Worm (Caenorhabditis elegans) whole organism, L1 larva: ENCODE measurements around the gene ceh-21.

Source experiments
- C34B4.2 ChIP-seq: sonication (generic microtip); optimal IDR thresholded peaks from 2 replicates; lab custom pipeline; 2017; ENCODE audit warnings: mild to moderate bottlenecking, missing genetic modification characterization, missing compliant biosample characterization
- F16B12.6 ChIP-seq: fragments of 150-350 bp; optimal IDR thresholded peaks from 2 replicates; lab custom pipeline; 2014; ENCODE audit warnings: missing biosample characterization, missing genetic modification characterization
- Y116A8C.19 ChIP-seq: sonication (generic microtip); optimal IDR thresholded peaks from 2 replicates; lab custom pipeline; 2016; ENCODE audit warnings: missing compliant biosample characterization, missing genetic modification characterization, borderline replicate concordance
- alr-1 ChIP-seq: fragments of 200-800 bp; sonication (Bioruptor generic); optimal IDR thresholded peaks from 2 replicates; lab custom pipeline; 2018; ENCODE audit warnings: borderline replicate concordance, mild to moderate bottlenecking, missing genetic modification characterization, missing compliant biosample characterization
- blmp-1 ChIP-seq: fragments of 150-350 bp; optimal IDR thresholded peaks from 2 replicates; lab custom pipeline; 2014; ENCODE audit warnings: missing biosample characterization, missing genetic modification characterization
- ceh-82 ChIP-seq, 3 experiments: fragments of 150-350 bp in 1 of 3; sonication (generic microtip) in 2 of 3; optimal IDR thresholded peaks; 2 replicates each; lab custom pipeline; 2014 to 2017; ENCODE audit warnings: missing biosample characterization in 3 of 3, missing genetic modification characterization in 3 of 3
- ceh-88 ChIP-seq: fragments of 200-800 bp; sonication (Bioruptor generic); IDR thresholded peaks from 2 replicates; pipeline ENCODE4 v1.3.6; 2022; ENCODE audit warnings: missing genetic modification characterization, missing compliant biosample characterization
- dpl-1 ChIP-seq, 3 experiments: fragments of 150-350 bp in 2 of 3; sonication (generic microtip) in 1 of 3; optimal IDR thresholded peaks; 2 replicates each; lab custom pipeline; 2014 to 2017; ENCODE audit warnings: missing biosample characterization in 3 of 3, missing genetic modification characterization in 3 of 3, missing genetic modification reagents in 3 of 3
- dsc-1 ChIP-seq: sonication (generic microtip); optimal IDR thresholded peaks from 2 replicates; lab custom pipeline; 2016; ENCODE audit warnings: mild to moderate bottlenecking, missing genetic modification characterization, missing compliant biosample characterization
- efl-1 ChIP-seq, 4 experiments: fragments of 150-350 bp; optimal IDR thresholded peaks in 3 of 4; peaks in 1 of 4; 1 replicate in 1 of 4; 2 replicates in 3 of 4; lab custom pipeline; 2014; ENCODE audit warnings: missing biosample characterization in 2 of 4, missing genetic modification characterization in 2 of 4, missing genetic modification reagents in 2 of 4
- egl-13 ChIP-seq: sonication (generic microtip); optimal IDR thresholded peaks from 2 replicates; lab custom pipeline; 2016; ENCODE audit warnings: missing genotype, missing genetic modification reagents, missing genetic modification characterization, missing compliant biosample characterization
- elt-3 ChIP-seq, 6 experiments: fragments of 150-350 bp in 1 of 6; sonication (generic microtip); optimal IDR thresholded peaks; 2 replicates each; lab custom pipeline; 2017 to 2018; ENCODE audit warnings: missing biosample characterization in 6 of 6, missing genetic modification characterization in 6 of 6, inconsistent platforms in 1 of 6
- ets-5 ChIP-seq: fragments of 200-800 bp; sonication (Bioruptor generic); IDR thresholded peaks from 2 replicates; pipeline ENCODE4 v1.3.6; 2022; ENCODE audit warnings: missing genetic modification characterization, missing compliant biosample characterization
- fkh-10 ChIP-seq: sonication (generic microtip); optimal IDR thresholded peaks from 2 replicates; lab custom pipeline; 2017; ENCODE audit warnings: missing biosample characterization, missing genetic modification reagents, missing genetic modification characterization
- fkh-4 ChIP-seq: sonication (generic microtip); optimal IDR thresholded peaks from 2 replicates; lab custom pipeline; 2016; ENCODE audit warnings: missing compliant biosample characterization, missing genetic modification characterization, borderline replicate concordance
- fos-1 ChIP-seq: fragments of 150-350 bp; optimal IDR thresholded peaks from 2 replicates; lab custom pipeline; 2014; ENCODE audit warnings: missing biosample characterization, missing genetic modification characterization
- grh-1 ChIP-seq: fragments of 200-800 bp; sonication (Bioruptor generic); IDR thresholded peaks from 2 replicates; pipeline ENCODE4 v1.3.6; 2022; ENCODE audit warnings: missing genetic modification reagents, missing genetic modification characterization, missing compliant biosample characterization
- hlh-17 ChIP-seq: fragments of 200-800 bp; sonication (Bioruptor generic); optimal IDR thresholded peaks from 2 replicates; lab custom pipeline; 2018; ENCODE audit warnings: missing genetic modification characterization, mild to moderate bottlenecking, missing compliant biosample characterization, moderate library complexity, borderline replicate concordance
- hlh-4 ChIP-seq: sonication (generic microtip); optimal IDR thresholded peaks from 2 replicates; lab custom pipeline; 2016; ENCODE audit warnings: mild to moderate bottlenecking, missing genetic modification characterization, missing compliant biosample characterization
- jun-1 ChIP-seq: fragments of 150-350 bp; optimal IDR thresholded peaks from 2 replicates; lab custom pipeline; 2014; ENCODE audit warnings: missing biosample characterization, missing genetic modification reagents, missing genetic modification characterization
- lin-15B ChIP-seq: fragments of 150-350 bp; sonication (generic microtip); optimal IDR thresholded peaks from 3 replicates; lab custom pipeline; 2014; ENCODE audit warnings: missing biosample characterization, missing genetic modification characterization
- lin-35 ChIP-seq, 2 experiments: fragments of 150-350 bp; optimal IDR thresholded peaks; 2 replicates each; lab custom pipeline; 2014; ENCODE audit warnings: missing biosample characterization in 2 of 2, missing genetic modification characterization in 2 of 2, missing genetic modification reagents in 2 of 2
- lin-39 ChIP-seq: fragments of 150-350 bp; optimal IDR thresholded peaks from 2 replicates; lab custom pipeline; 2014; ENCODE audit warnings: missing biosample characterization, missing genetic modification reagents, missing genetic modification characterization
- lsy-2 ChIP-seq, 2 experiments: fragments of 150-350 bp; optimal IDR thresholded peaks; 2 replicates each; lab custom pipeline; 2014; ENCODE audit warnings: missing biosample characterization in 2 of 2, missing genetic modification characterization in 2 of 2
- mab-9 ChIP-seq: fragments of 200-800 bp; sonication (Bioruptor generic); IDR thresholded peaks from 2 replicates; pipeline ENCODE4 v1.3.6; 2022; ENCODE audit warnings: missing genetic modification reagents, missing genetic modification characterization, missing compliant biosample characterization
- mdl-1 ChIP-seq, 2 experiments: fragments of 150-350 bp; optimal IDR thresholded peaks; 2 replicates each; lab custom pipeline; 2014 to 2017; ENCODE audit warnings: missing biosample characterization in 2 of 2, missing genetic modification characterization in 2 of 2, inconsistent platforms in 1 of 2
- mef-2 ChIP-seq: fragments of 150-350 bp; optimal IDR thresholded peaks from 2 replicates; lab custom pipeline; 2014; ENCODE audit warnings: missing biosample characterization, missing genetic modification characterization
- mep-1 ChIP-seq: fragments of 150-350 bp; optimal IDR thresholded peaks from 2 replicates; lab custom pipeline; 2014; ENCODE audit warnings: missing biosample characterization, missing genetic modification characterization
- nhr-11 ChIP-seq: fragments of 150-350 bp; optimal IDR thresholded peaks from 2 replicates; lab custom pipeline; 2014; ENCODE audit warnings: missing biosample characterization, missing genetic modification characterization
- nhr-19 ChIP-seq: fragments of 200-800 bp; sonication (Bioruptor generic); conservative IDR thresholded peaks from 2 replicates; pipeline ENCODE4 v1.3.6; 2022; ENCODE audit warnings: missing genetic modification characterization, missing compliant biosample characterization
- nhr-20 ChIP-seq: sonication (generic microtip); optimal IDR thresholded peaks from 2 replicates; lab custom pipeline; 2016; ENCODE audit warnings: mild to moderate bottlenecking, missing genetic modification characterization, missing compliant biosample characterization
- nhr-237 ChIP-seq: fragments of 150-350 bp; optimal IDR thresholded peaks from 2 replicates; lab custom pipeline; 2014; ENCODE audit warnings: missing biosample characterization, missing genetic modification characterization
- nhr-28 ChIP-seq: fragments of 150-350 bp; optimal IDR thresholded peaks from 2 replicates; lab custom pipeline; 2014; ENCODE audit warnings: missing biosample characterization, missing genetic modification characterization
- nhr-47 ChIP-seq: sonication (generic microtip); optimal IDR thresholded peaks from 2 replicates; lab custom pipeline; 2016; ENCODE audit warnings: mild to moderate bottlenecking, missing genetic modification characterization, moderate library complexity, missing compliant biosample characterization
- nhr-71 ChIP-seq: sonication (generic microtip); optimal IDR thresholded peaks from 2 replicates; lab custom pipeline; 2016; ENCODE audit warnings: mild to moderate bottlenecking, missing genetic modification characterization, moderate library complexity, missing compliant biosample characterization
- nhr-84 ChIP-seq: sonication (generic microtip); optimal IDR thresholded peaks from 2 replicates; lab custom pipeline; 2017; ENCODE audit warnings: missing biosample characterization, missing genetic modification characterization
- nhr-90 ChIP-seq: sonication (generic microtip); optimal IDR thresholded peaks from 2 replicates; lab custom pipeline; 2016; ENCODE audit warnings: mild to moderate bottlenecking, missing genetic modification characterization, missing compliant biosample characterization; ENCODE audit not compliant: poor library complexity
- pag-3 ChIP-seq: sonication (generic microtip); optimal IDR thresholded peaks from 2 replicates; lab custom pipeline; 2017; ENCODE audit warnings: missing genetic modification characterization, mild to moderate bottlenecking, missing compliant biosample characterization, antibody characterized with exemption, borderline replicate concordance; ENCODE audit not compliant: insufficient read depth
- pax-3 ChIP-seq: fragments of 200-800 bp; sonication (Bioruptor generic); optimal IDR thresholded peaks from 2 replicates; lab custom pipeline; 2018; ENCODE audit warnings: mild to moderate bottlenecking, missing genetic modification characterization, moderate library complexity, missing compliant biosample characterization
- rnt-1 ChIP-seq: sonication (generic microtip); optimal IDR thresholded peaks from 2 replicates; lab custom pipeline; 2016; ENCODE audit warnings: mild to moderate bottlenecking, missing genetic modification characterization, moderate library complexity, missing compliant biosample characterization
- sptf-1 ChIP-seq: fragments of 150-350 bp; optimal IDR thresholded peaks from 2 replicates; lab custom pipeline; 2014; ENCODE audit warnings: missing biosample characterization, missing genetic modification characterization
- tbx-2 ChIP-seq: sonication (generic microtip); optimal IDR thresholded peaks from 2 replicates; lab custom pipeline; 2016; ENCODE audit warnings: missing genetic modification characterization, missing compliant biosample characterization
- tlp-1 ChIP-seq: fragments of 150-350 bp; optimal IDR thresholded peaks from 2 replicates; lab custom pipeline; 2014; ENCODE audit warnings: missing biosample characterization, missing genetic modification characterization
- unc-130 ChIP-seq: fragments of 150-350 bp; optimal IDR thresholded peaks from 2 replicates; lab custom pipeline; 2017; ENCODE audit warnings: missing biosample characterization, missing genetic modification characterization, inconsistent platforms
- unc-86 ChIP-seq: sonication (generic microtip); optimal IDR thresholded peaks from 2 replicates; lab custom pipeline; 2016; ENCODE audit warnings: missing genetic modification characterization, missing compliant biosample characterization
- unc-98 ChIP-seq: fragments of 200-800 bp; sonication (Bioruptor generic); IDR thresholded peaks from 2 replicates; pipeline ENCODE4 v1.3.6; 2022; ENCODE audit warnings: missing genetic modification characterization, missing compliant biosample characterization
- vab-15 ChIP-seq: sonication (generic microtip); optimal IDR thresholded peaks from 2 replicates; lab custom pipeline; 2017; ENCODE audit warnings: missing genotype, mild to moderate bottlenecking, missing genetic modification characterization, missing compliant biosample characterization
- zag-1 ChIP-seq: fragments of 150-350 bp; optimal IDR thresholded peaks from 2 replicates; lab custom pipeline; 2014; ENCODE audit warnings: missing biosample characterization, missing genetic modification characterization
- ztf-11 ChIP-seq, 2 experiments: sonication (generic microtip); optimal IDR thresholded peaks; 2 replicates each; lab custom pipeline; 2016 to 2017; ENCODE audit warnings: missing genetic modification characterization in 2 of 2, missing biosample characterization in 1 of 2, missing compliant biosample characterization in 1 of 2
- ztf-4 ChIP-seq: fragments of 150-350 bp; optimal IDR thresholded peaks from 2 replicates; lab custom pipeline; 2014; ENCODE audit warnings: missing biosample characterization, missing genetic modification characterization

ceh-21 gene

DNA sequence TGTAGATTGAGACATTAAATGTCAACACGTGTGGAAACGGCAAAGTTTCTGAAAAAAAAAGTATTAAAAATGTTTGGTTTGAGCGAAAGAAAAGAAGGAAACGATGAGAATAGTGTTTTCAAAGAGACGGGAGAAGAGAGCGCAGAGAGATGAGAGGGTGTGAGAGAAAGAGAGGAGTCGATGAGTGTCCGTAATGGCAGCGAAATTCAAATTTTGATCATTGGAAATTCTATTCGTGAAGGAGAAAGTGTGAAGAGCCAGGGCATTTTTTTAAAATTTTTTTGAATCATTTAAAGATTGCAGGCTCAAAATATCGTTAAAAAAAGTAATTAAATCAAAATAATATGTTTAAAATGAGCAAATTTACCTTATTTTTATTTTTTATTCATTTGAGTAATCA, 7.0 kb downstream of the ceh-21 start, which contains the start of gene T26C11.4 (continued):
- TF ChIP-seq lsy-2 (tag; optimal IDR thresholded peaks at IDR 0.05; lab: Kevin White, UChicago) (peak; percentile 24 to 29), lin-39 (tag; lab: Kevin White, UChicago) (no peak)

DNA sequence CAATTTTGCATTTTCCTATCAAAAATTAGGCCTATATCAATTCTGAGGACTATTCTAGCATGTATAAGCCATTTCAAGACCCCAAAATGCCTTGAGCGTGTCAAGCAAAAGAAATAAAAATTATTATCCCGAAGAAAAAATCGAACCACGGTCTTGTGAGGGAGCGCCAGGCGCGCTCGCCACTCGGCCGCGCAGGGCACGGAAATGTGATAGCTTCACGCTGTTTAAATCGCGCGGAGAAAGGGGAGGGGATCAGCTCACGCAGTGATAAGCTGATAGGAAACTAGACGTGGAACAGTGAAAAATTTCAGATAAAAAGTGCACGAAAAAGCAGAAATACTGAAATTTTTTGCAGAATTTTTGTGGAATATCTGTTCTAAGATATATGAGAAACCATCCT, 14.8 kb downstream of the ceh-21 start:
- TF ChIP-seq zag-1 (tag; lab: Kevin White, UChicago) (no peak), hlh-4 (tag; lab: Kevin White, UChicago) (no peak), egl-13 (peak; percentile 11), efl-1 (optimal IDR thresholded peaks at IDR 0.05; lab: Kevin White, UChicago) (peak in 1 of 2 experiments; percentile 21), efl-1 (GFP tag; optimal IDR thresholded peaks at IDR 0.05 in 1 of 2; lab: Kevin White, UChicago) (no peak), hlh-17 (GFP tag; lab: Kevin White, UChicago) (no peak), mab-9 (no peak), elt-3 (tag; optimal IDR thresholded peaks at IDR 0.05; lab: Kevin White, UChicago) (peak in 1 of 6 experiments; percentile 22), mep-1 (tag; lab: Kevin White, UChicago) (no peak), nhr-84 (tag; lab: Kevin White, UChicago) (no peak), lin-15B (tag; lab: Kevin White, UChicago) (no peak), lin-39 (tag; lab: Kevin White, UChicago) (no peak), nhr-20 (peak; percentile 40), vab-15 (tag; lab: Kevin White, UChicago) (no peak), ztf-4 (tag; lab: Kevin White, UChicago) (no peak), pax-3 (tag; lab: Kevin White, UChicago) (peak; percentile 51), fos-1 (tag; lab: Kevin White, UChicago) (no peak), F16B12.6 (no peak), lin-35 (GFP tag; optimal IDR thresholded peaks at IDR 0.05; lab: Kevin White, UChicago) (peak in 1 of 2 experiments; percentile 64), rnt-1 (tag; lab: Kevin White, UChicago) (peak; percentile 68), pag-3 (tag; lab: Kevin White, UChicago) (no peak), unc-130 (tag; lab: Kevin White, UChicago) (no peak), mdl-1 (tag; optimal IDR thresholded peaks at IDR 0.05; lab: Kevin White, UChicago) (peak in 1 of 2 experiments; percentile 15), tbx-2 (tag; lab: Kevin White, UChicago) (peak; percentile 25), C34B4.2 (tag; lab: Kevin White, UChicago) (no peak), dsc-1 (tag; lab: Kevin White, UChicago) (peak; percentile 57), unc-86 (tag; lab: Kevin White, UChicago) (no peak), ceh-88 (no peak), nhr-90 (peak; percentile 67), nhr-28 (tag; lab: Kevin White, UChicago) (no peak), nhr-11 (tag; lab: Kevin White, UChicago) (no peak), mef-2 (tag; lab: Kevin White, UChicago) (no peak), nhr-237 (tag; lab: Kevin White, UChicago) (no peak), dpl-1 (GFP tag; optimal IDR thresholded peaks at IDR 0.05; lab: Kevin White, UChicago) (peak in 2 of 3 experiments; percentile 11 to 15), fkh-4 (tag; lab: Kevin White, UChicago) (no peak), blmp-1 (tag; lab: Kevin White, UChicago) (no peak), nhr-71 (tag; lab: Kevin White, UChicago) (peak; percentile 62), ztf-11 (tag; optimal IDR thresholded peaks at IDR 0.05; lab: Kevin White, UChicago) (peak in 1 of 2 experiments; percentile 36), Y116A8C.19 (tag; lab: Kevin White, UChicago) (no peak), alr-1 (tag; lab: Kevin White, UChicago) (no peak), ets-5 (no peak), grh-1 (no peak), tlp-1 (tag; lab: Kevin White, UChicago) (no peak), jun-1 (tag; lab: Kevin White, UChicago) (no peak), nhr-19 (GFP tag; lab: Robert Waterston, UW) (peak; percentile 63), fkh-10 (no peak), unc-98 (GFP tag; lab: Robert Waterston, UW) (no peak), ceh-82 (tag; optimal IDR thresholded peaks at IDR 0.05; lab: Kevin White, UChicago) (peak in 2 of 3 experiments; percentile 40 to 56), sptf-1 (no peak), nhr-47 (tag; lab: Kevin White, UChicago) (peak; percentile 73)
